Fruit fly (Drosophila melanogaster) whole organism, embryonic: ENCODE results near the gene Tre1.

Source experiments
- ATbp ChIP-seq: fragments of 200-800 bp; sonication (Bioruptor generic); optimal IDR thresholded peaks from 2 replicates; lab custom pipeline; 2017; ENCODE audit warnings: missing biosample characterization, mild to moderate bottlenecking, missing genetic modification characterization, missing genetic modification reagents
- Antp ChIP-seq: fragments of 200-800 bp; sonication (Bioruptor generic); optimal IDR thresholded peaks from 3 replicates; lab custom pipeline; 2016; ENCODE audit warnings: missing biosample characterization, missing genetic modification characterization
- B-H2 ChIP-seq: fragments of 200-800 bp; sonication (Bioruptor generic); optimal IDR thresholded peaks from 2 replicates; lab custom pipeline; 2018; ENCODE audit warnings: missing biosample characterization, mild to moderate bottlenecking, missing genetic modification characterization
- CG11456 ChIP-seq: fragments of 200-800 bp; sonication (Bioruptor generic); IDR thresholded peaks from 3 replicates; pipeline ENCODE4 v1.3.6; 2022; ENCODE audit warnings: missing biosample characterization, missing genetic modification characterization
- CG11560 ChIP-seq: fragments of 200-800 bp; sonication (Bioruptor generic); IDR thresholded peaks from 3 replicates; pipeline ENCODE4 v1.3.6; 2022; ENCODE audit warnings: missing biosample characterization, missing genetic modification characterization
- CG11723 ChIP-seq: fragments of 200-800 bp; sonication (Bioruptor generic); optimal IDR thresholded peaks from 2 replicates; lab custom pipeline; 2017; ENCODE audit warnings: missing biosample characterization, mild to moderate bottlenecking, missing genetic modification characterization
- CG12104 ChIP-seq: fragments of 200-800 bp; sonication (Bioruptor generic); optimal IDR thresholded peaks from 3 replicates; lab custom pipeline; 2016; ENCODE audit warnings: missing biosample characterization, missing genetic modification characterization
- CG14014 ChIP-seq: fragments of 200-800 bp; sonication (Bioruptor generic); IDR thresholded peaks from 2 replicates; pipeline ENCODE4 v1.3.6; 2022; ENCODE audit warnings: missing biosample characterization, missing genetic modification characterization
- CG14667 ChIP-seq: fragments of 200-800 bp; sonication (Bioruptor generic); IDR thresholded peaks from 2 replicates; pipeline ENCODE4 v1.3.6; 2022; ENCODE audit warnings: missing biosample characterization, missing genetic modification characterization
- CG1647 ChIP-seq: fragments of 200-800 bp; sonication (Bioruptor generic); optimal IDR thresholded peaks from 3 replicates; lab custom pipeline; 2016; ENCODE audit warnings: missing biosample characterization, missing genetic modification characterization
- CG17385 ChIP-seq: fragments of 200-800 bp; sonication (Bioruptor generic); optimal IDR thresholded peaks from 3 replicates; lab custom pipeline; 2018; ENCODE audit warnings: missing biosample characterization, mild to moderate bottlenecking, missing genetic modification characterization
- CG2202 ChIP-seq: fragments of 200-800 bp; sonication (Bioruptor generic); optimal IDR thresholded peaks from 2 replicates; lab custom pipeline; 2018; ENCODE audit warnings: missing biosample characterization, mild to moderate bottlenecking, missing genetic modification characterization
- CG31365 ChIP-seq: fragments of 200-800 bp; sonication (Bioruptor generic); optimal IDR thresholded peaks from 2 replicates; lab custom pipeline; 2018; ENCODE audit warnings: missing biosample characterization, mild to moderate bottlenecking, missing genetic modification characterization
- CG32532 ChIP-seq: fragments of 200-800 bp; sonication (Bioruptor generic); IDR thresholded peaks from 2 replicates; pipeline ENCODE4 v1.3.6; 2022; ENCODE audit warnings: missing biosample characterization, missing genetic modification characterization
- CG4404 ChIP-seq: fragments of 200-800 bp; sonication (Bioruptor generic); IDR thresholded peaks from 2 replicates; pipeline ENCODE4 v1.3.6; 2022; ENCODE audit warnings: missing biosample characterization, missing genetic modification characterization
- CG4820 ChIP-seq: fragments of 200-800 bp; sonication (Bioruptor generic); optimal IDR thresholded peaks from 3 replicates; lab custom pipeline; 2016; ENCODE audit warnings: missing biosample characterization, missing genetic modification characterization
- CG5953 ChIP-seq: fragments of 200-800 bp; sonication (Bioruptor generic); IDR thresholded peaks from 2 replicates; pipeline ENCODE4 v1.3.6; 2022; ENCODE audit warnings: missing biosample characterization, missing genetic modification characterization
- CG6272 ChIP-seq: fragments of 200-800 bp; sonication (Bioruptor generic); IDR thresholded peaks from 2 replicates; pipeline ENCODE4 v1.3.6; 2022; ENCODE audit warnings: missing biosample characterization, missing genetic modification characterization
- CG6689 ChIP-seq: fragments of 200-800 bp; sonication (Bioruptor generic); IDR thresholded peaks from 2 replicates; pipeline ENCODE4 v1.3.6; 2022; ENCODE audit warnings: missing biosample characterization, missing genetic modification characterization
- CG7556 ChIP-seq: fragments of 200-800 bp; sonication (Bioruptor generic); optimal IDR thresholded peaks from 2 replicates; lab custom pipeline; 2017; ENCODE audit warnings: missing biosample characterization, mild to moderate bottlenecking, missing genetic modification characterization
- CG7839 ChIP-seq: fragments of 200-800 bp; sonication (Bioruptor generic); optimal IDR thresholded peaks from 3 replicates; lab custom pipeline; 2018; ENCODE audit warnings: missing biosample characterization, mild to moderate bottlenecking, missing genetic modification characterization, moderate library complexity
- CG8281 ChIP-seq: fragments of 200-800 bp; sonication (Bioruptor generic); optimal IDR thresholded peaks from 2 replicates; lab custom pipeline; 2018; ENCODE audit warnings: missing biosample characterization, mild to moderate bottlenecking, missing genetic modification characterization, moderate library complexity
- Camta ChIP-seq: fragments of 200-800 bp; sonication (Bioruptor generic); optimal IDR thresholded peaks from 2 replicates; lab custom pipeline; 2016; ENCODE audit warnings: missing biosample characterization, missing genetic modification characterization
- Chrac-16 ChIP-seq: fragments of 200-800 bp; sonication (Bioruptor generic); optimal IDR thresholded peaks from 3 replicates; lab custom pipeline; 2016; ENCODE audit warnings: missing biosample characterization, missing genetic modification characterization
- Fer3 ChIP-seq: fragments of 200-800 bp; sonication (Bioruptor generic); optimal IDR thresholded peaks from 2 replicates; lab custom pipeline; 2018; ENCODE audit warnings: missing biosample characterization, mild to moderate bottlenecking, missing genetic modification characterization, moderate library complexity
- Mad ChIP-seq: fragments of 200-800 bp; sonication (Bioruptor generic); optimal IDR thresholded peaks from 2 replicates; lab custom pipeline; 2016; ENCODE audit warnings: missing biosample characterization, missing genetic modification characterization
- NC2β ChIP-seq: fragments of 200-800 bp; sonication (Bioruptor generic); optimal IDR thresholded peaks from 2 replicates; lab custom pipeline; 2016; ENCODE audit warnings: missing biosample characterization, missing genetic modification characterization
- Side ChIP-seq: fragments of 200-800 bp; sonication (Bioruptor generic); optimal IDR thresholded peaks from 2 replicates; lab custom pipeline; 2016; ENCODE audit warnings: missing biosample characterization, missing genetic modification characterization
- Sox102F ChIP-seq: fragments of 200-800 bp; sonication (Bioruptor generic); optimal IDR thresholded peaks from 2 replicates; lab custom pipeline; 2018; ENCODE audit warnings: missing biosample characterization, mild to moderate bottlenecking, missing genetic modification characterization, moderate library complexity
- Stat92E ChIP-seq, 3 experiments: fragments of >200 bp in 2 of 3; fragments of 200-800 bp in 1 of 3; sonication (Bioruptor generic) in 1 of 3; optimal IDR thresholded peaks; 2 replicates each; lab custom pipeline; 2017 to 2019; ENCODE audit warnings: missing biosample characterization in 3 of 3, missing genetic modification characterization in 3 of 3, mild to moderate bottlenecking in 1 of 3, moderate library complexity in 1 of 3
- Xbp1 ChIP-seq: fragments of 200-800 bp; sonication (Bioruptor generic); optimal IDR thresholded peaks from 3 replicates; lab custom pipeline; 2016; ENCODE audit warnings: missing biosample characterization, mild to moderate bottlenecking, missing genetic modification characterization
- ab ChIP-seq: fragments of 200-800 bp; sonication (Bioruptor generic); optimal IDR thresholded peaks from 2 replicates; lab custom pipeline; 2016; ENCODE audit warnings: missing biosample characterization, missing genetic modification characterization
- amos ChIP-seq: fragments of 200-800 bp; sonication (Bioruptor generic); IDR thresholded peaks from 2 replicates; pipeline ENCODE4 v1.3.6; 2022; ENCODE audit warnings: missing biosample characterization, missing genetic modification characterization; ENCODE audit not compliant: partially characterized antibody
- bab2 ChIP-seq: fragments of 200-800 bp; sonication (Bioruptor generic); optimal IDR thresholded peaks from 2 replicates; lab custom pipeline; 2016; ENCODE audit warnings: missing biosample characterization, missing genetic modification characterization
- bbx ChIP-seq: fragments of 200-800 bp; sonication (Bioruptor generic); IDR thresholded peaks from 2 replicates; pipeline ENCODE4 v1.3.6; 2022; ENCODE audit warnings: missing biosample characterization, missing genetic modification characterization; ENCODE audit not compliant: partially characterized antibody
- bcd ChIP-seq: fragments of 200-800 bp; sonication (Bioruptor generic); optimal IDR thresholded peaks from 2 replicates; lab custom pipeline; 2017; ENCODE audit warnings: missing biosample characterization, mild to moderate bottlenecking, missing genetic modification characterization
- bowl ChIP-seq: fragments of 200-800 bp; sonication (Bioruptor generic); IDR thresholded peaks from 2 replicates; pipeline ENCODE4 v1.3.6; 2022; ENCODE audit warnings: missing biosample characterization, missing genetic modification characterization
- br ChIP-seq: fragments of >200 bp; optimal IDR thresholded peaks from 2 replicates; lab custom pipeline; 2017
- fd96Cb ChIP-seq: fragments of 200-800 bp; sonication (Bioruptor generic); optimal IDR thresholded peaks from 2 replicates; lab custom pipeline; 2018; ENCODE audit warnings: missing biosample characterization, mild to moderate bottlenecking, missing genetic modification characterization, moderate library complexity
- fu2 ChIP-seq: fragments of 200-800 bp; sonication (Bioruptor generic); optimal IDR thresholded peaks from 2 replicates; lab custom pipeline; 2016; ENCODE audit warnings: missing biosample characterization, missing genetic modification characterization
- gcm2 ChIP-seq: fragments of 200-800 bp; sonication (Bioruptor generic); optimal IDR thresholded peaks from 2 replicates; lab custom pipeline; 2016; ENCODE audit warnings: missing biosample characterization, missing genetic modification characterization
- inv ChIP-seq: fragments of 200-800 bp; sonication (Bioruptor generic); IDR thresholded peaks from 2 replicates; pipeline ENCODE4 v1.3.6; 2022; ENCODE audit warnings: missing biosample characterization, missing genetic modification characterization; ENCODE audit not compliant: partially characterized antibody
- oc ChIP-seq: fragments of 200-800 bp; sonication (Bioruptor generic); optimal IDR thresholded peaks from 2 replicates; lab custom pipeline; 2018; ENCODE audit warnings: missing biosample characterization, mild to moderate bottlenecking, missing genetic modification characterization, moderate library complexity
- peb ChIP-seq: fragments of 200-800 bp; sonication (Bioruptor generic); IDR thresholded peaks from 2 replicates; pipeline ENCODE4 v1.3.6; 2022; ENCODE audit warnings: missing biosample characterization, missing genetic modification characterization
- pum ChIP-seq: fragments of 200-800 bp; sonication (Bioruptor generic); optimal IDR thresholded peaks from 2 replicates; lab custom pipeline; 2016; ENCODE audit warnings: missing biosample characterization, missing genetic modification characterization
- row ChIP-seq: fragments of 200-800 bp; sonication (Bioruptor generic); IDR thresholded peaks from 3 replicates; pipeline ENCODE4 v1.3.6; 2022; ENCODE audit warnings: missing biosample characterization, missing genetic modification characterization
- ssp ChIP-seq: fragments of 200-800 bp; sonication (Bioruptor generic); IDR thresholded peaks from 2 replicates; pipeline ENCODE4 v1.3.6; 2022; ENCODE audit warnings: missing biosample characterization, missing genetic modification characterization
- twi ChIP-seq: fragments of 200-800 bp; optimal IDR thresholded peaks from 2 replicates; lab custom pipeline; 2019; ENCODE audit warnings: missing biosample characterization, mild to moderate bottlenecking, missing genetic modification characterization, moderate library complexity
- unc-4 ChIP-seq: fragments of 200-800 bp; sonication (Bioruptor generic); IDR thresholded peaks from 2 replicates; pipeline ENCODE4 v1.3.6; 2022; ENCODE audit warnings: missing biosample characterization, missing genetic modification characterization; ENCODE audit not compliant: partially characterized antibody
- yki ChIP-seq: fragments of >200 bp; optimal IDR thresholded peaks from 3 replicates; lab custom pipeline; 2018
- zen2 ChIP-seq: fragments of 200-800 bp; sonication (Bioruptor generic); IDR thresholded peaks from 3 replicates; pipeline ENCODE4 v1.3.6; 2022; ENCODE audit warnings: missing biosample characterization, missing genetic modification characterization; ENCODE audit not compliant: partially characterized antibody

Tre1 gene

dm6 chrX:5724744-5725185, 45.0 kb upstream of the Tre1 start (continued):
- TF ChIP-seq ATbp (GFP tag; lab: Kevin White, UChicago) (peak; percentile 85), Fer3 (tag; lab: Kevin White, UChicago) (peak; percentile 31), CG7556 (GFP tag; lab: Kevin White, UChicago) (peak; percentile 11), CG17385 (no peak), ab (GFP tag; lab: Kevin White, UChicago) (no peak), CG32532 (peak; percentile 36; the same call in 1 of the 2 replicates), CG4404 (GFP tag; lab: Robert Waterston, UW) (peak; percentile 35), CG31365 (tag; lab: Kevin White, UChicago) (no peak), bab2 (GFP tag; lab: Kevin White, UChicago) (peak; percentile 70), fu2 (GFP tag; lab: Kevin White, UChicago) (no peak), bowl (GFP tag; lab: Robert Waterston, UW) (no peak), B-H2 (GFP tag; lab: Kevin White, UChicago) (no peak), pum (GFP tag; lab: Kevin White, UChicago) (peak; percentile 35), CG8281 (peak; percentile 27), inv (GFP tag; lab: Robert Waterston, UW) (no peak), Mad (GFP tag; lab: Kevin White, UChicago) (no peak), CG7839 (tag; lab: Kevin White, UChicago) (peak; percentile 49), zen2 (GFP tag; lab: Robert Waterston, UW) (no peak), CG11723 (peak; percentile 49), oc (tag; lab: Kevin White, UChicago) (no peak), Xbp1 (GFP tag; lab: Kevin White, UChicago) (peak; percentile 45), amos (GFP tag; lab: Robert Waterston, UW) (no peak), fd96Cb (tag; lab: Kevin White, UChicago) (peak; percentile 27), CG1647 (GFP tag; lab: Kevin White, UChicago) (peak; percentile 1), yki (lab: Kevin White, UChicago) (no peak), CG14667 (GFP tag; lab: Robert Waterston, UW) (peak; percentile 49; the same call in 1 of the 2 replicates), CG4820 (GFP tag; lab: Kevin White, UChicago) (peak; percentile 23), CG6689 (GFP tag; lab: Robert Waterston, UW) (peak; percentile 52; the same call in 1 of the 2 replicates), Side (no peak), CG14014 (peak; percentile 64; the same call in 1 of the 2 replicates), peb (GFP tag; lab: Robert Waterston, UW) (peak; percentile 20; the same call in 1 of the 2 replicates), br (lab: Kevin White, UChicago) (no peak), NC2β (GFP tag; lab: Kevin White, UChicago) (no peak), bcd (peak; percentile 40), Antp (GFP tag; lab: Kevin White, UChicago) (peak; percentile 52), CG5953 (GFP tag; lab: Robert Waterston, UW) (peak; percentile 72; the same call in 1 of the 2 replicates), CG12104 (GFP tag; lab: Kevin White, UChicago) (peak; percentile 15), CG11560 (tag; lab: Robert Waterston, UW) (no peak; the same call in 2 of the 3 replicates), twi (no peak), CG2202 (tag; lab: Kevin White, UChicago) (peak; percentile 59), ssp (GFP tag; lab: Robert Waterston, UW) (peak; percentile 47), Chrac-16 (no peak), unc-4 (no peak), CG6272 (GFP tag; lab: Robert Waterston, UW) (no peak), Sox102F (GFP tag; lab: Kevin White, UChicago) (peak; percentile 71), Stat92E (GFP tag; optimal IDR thresholded peaks at IDR 0.05; lab: Kevin White, UChicago) (no peak), Camta (GFP tag; lab: Kevin White, UChicago) (peak; percentile 52), row (GFP tag; lab: Robert Waterston, UW) (peak; percentile 53), bbx (no peak), gcm2 (no peak), CG11456 (GFP tag; lab: Robert Waterston, UW) (peak; percentile 6; the same call in 1 of the 3 replicates)
